Fruit fly (Drosophila melanogaster) Kc167 (cell line): ENCODE data around the gene Ugt36D1.

Experiments
- Myc ChIP-seq: fragments of >200 bp; optimal IDR thresholded peaks from 2 replicates; lab custom pipeline; 2017; ENCODE audit warnings: missing external identifiers
- Sin3A ChIP-seq: fragments of >200 bp; optimal IDR thresholded peaks from 2 replicates; lab custom pipeline; 2018; ENCODE audit warnings: missing external identifiers
- h ChIP-seq: fragments of >200 bp; optimal IDR thresholded peaks from 3 replicates; lab custom pipeline; 2018; ENCODE audit warnings: missing external identifiers
- insv ChIP-seq: fragments of >200 bp; optimal IDR thresholded peaks from 3 replicates; lab custom pipeline; 2018; ENCODE audit warnings: missing external identifiers
- psq ChIP-seq: fragments of >200 bp; optimal IDR thresholded peaks from 2 replicates; lab custom pipeline; 2017; ENCODE audit warnings: missing external identifiers
- ttk ChIP-seq: sonication (Bioruptor generic); optimal IDR thresholded peaks from 2 replicates; lab custom pipeline; 2017; ENCODE audit warnings: missing external identifiers

- TF ChIP-seq insv (lab: Kevin White, UChicago) (no peak), Sin3A (lab: Kevin White, UChicago) (no peak), ttk (lab: Kevin White, UChicago) (no peak), psq (lab: Kevin White, UChicago) (no peak), h (lab: Kevin White, UChicago) (no peak), Myc (lab: Kevin White, UChicago) (no peak)
Observed at dm6 chr2L:18839143-18839872, 16.0 kb downstream of the Ugt36D1 start, which contains the start of gene CG10600.
